Worm (Caenorhabditis elegans) whole organism, mixed stage, embryonic: ENCODE data around the gene F14D7.3.

Source experiments
- ceh-43 ChIP-seq: fragments of 200-800 bp; sonication (Bioruptor generic); optimal IDR thresholded peaks from 2 replicates; lab custom pipeline; 2018; ENCODE audit warnings: mild to moderate bottlenecking, missing genetic modification characterization, moderate library complexity, missing compliant biosample characterization
- pha-4 ChIP-seq: fragments of 150-350 bp; optimal IDR thresholded peaks from 2 replicates; lab custom pipeline; 2018; ENCODE audit warnings: missing biosample characterization, missing genetic modification reagents, missing genetic modification characterization
- snpc-4 ChIP-seq: fragments of 150-350 bp; optimal IDR thresholded peaks from 2 replicates; lab custom pipeline; 2014; ENCODE audit warnings: missing biosample characterization, missing genetic modification characterization
- unc-39 ChIP-seq: fragments of 150-350 bp; optimal IDR thresholded peaks from 2 replicates; lab custom pipeline; 2014; ENCODE audit warnings: missing biosample characterization, missing genetic modification characterization

ce11 chrV:14294396-14294795 lies 2.2 kb upstream of the F14D7.3 start, which contains the start of gene F14D7.9:
- TF ChIP-seq ceh-43 (no peak), snpc-4 (no peak), unc-39 (no peak), pha-4 (tag; lab: Kevin White, UChicago) (no peak)
